Worm (Caenorhabditis elegans): ENCODE measurements around the gene cap-2.

Gene cap-2

ce11 chrII:10872541-10872940 is 3.5 kb downstream of the cap-2 start, which contains the start of the genes cyn-4 and copz-1 (continued):
- TF ChIP-seq nhr-27 (tag; optimal IDR thresholded peaks at IDR 0.05), result no peak
- TF ChIP-seq lir-1 (GFP tag; conservative IDR thresholded peaks at IDR 0.05), result no peak
- TF ChIP-seq ztf-22 (GFP tag; optimal IDR thresholded peaks at IDR 0.05), result no peak
- TF ChIP-seq lin-35 (GFP tag; optimal IDR thresholded peaks at IDR 0.05), result peak in 1 of 3 experiments; percentile 60
- no peak for TF ChIP-seq hlh-26 (GFP tag; conservative IDR thresholded peaks at IDR 0.05)
- TF ChIP-seq rec-8 (tag; optimal IDR thresholded peaks at IDR 0.05), result no peak
- 0 out of 2 replicates have a peak, but pooled peaks have one; percentile 14 for TF ChIP-seq egrh-3 (GFP tag; IDR thresholded peaks at IDR 0.05)
- TF ChIP-seq F52B5.7 (tag; optimal IDR thresholded peaks at IDR 0.05), result no peak
- peak; percentile 33 for TF ChIP-seq him-1 (tag; optimal IDR thresholded peaks at IDR 0.05)
- TF ChIP-seq repo-1 (tag; optimal IDR thresholded peaks at IDR 0.05), result no peak
- TF ChIP-seq ets-4 (GFP tag; optimal IDR thresholded peaks at IDR 0.05), result no peak
- peak; percentile 40 for TF ChIP-seq efl-1 (GFP tag; optimal IDR thresholded peaks at IDR 0.05)
- peak; percentile 70 for TF ChIP-seq lsl-1 (GFP tag; optimal IDR thresholded peaks at IDR 0.05)
- peak; percentile 13 for TF ChIP-seq snpc-4 (GFP tag; optimal IDR thresholded peaks at IDR 0.05)
- peak in 3 of 4 experiments; percentile 24 to 51 (median 47) for TF ChIP-seq snpc-4 (tag; optimal IDR thresholded peaks at IDR 0.05)
- TF ChIP-seq aptf-2 (GFP tag; conservative IDR thresholded peaks at IDR 0.05), result peak; percentile 71; the same call in 1 of the 2 replicates
- TF ChIP-seq ceh-58 (GFP tag; IDR thresholded peaks at IDR 0.05), result no peak
- no peak for TF ChIP-seq aptf-3 (GFP tag; IDR thresholded peaks at IDR 0.05)
- no peak for TF ChIP-seq hsf-1 (GFP tag; IDR thresholded peaks at IDR 0.05)
- peak; percentile 66 for TF ChIP-seq ceh-91 (GFP tag; IDR thresholded peaks at IDR 0.05)
- TF ChIP-seq lin-40 (tag; optimal IDR thresholded peaks at IDR 0.05), result peak; percentile 55
- peak; percentile 6 for TF ChIP-seq ztf-18 (tag; optimal IDR thresholded peaks at IDR 0.05)
- no peak for TF ChIP-seq gei-17 (GFP tag; optimal IDR thresholded peaks at IDR 0.05)
- TF ChIP-seq F39B2.1 (GFP tag; IDR thresholded peaks at IDR 0.05), result no peak
- no peak for TF ChIP-seq hrde-1 (tag; optimal IDR thresholded peaks at IDR 0.05; ENCODE audit: borderline replicate concordance)
- TF ChIP-seq unc-62 (GFP tag; optimal IDR thresholded peaks at IDR 0.05), result no peak
- TF ChIP-seq F22D6.2 (tag; optimal IDR thresholded peaks at IDR 0.05), result no peak
- peak; percentile 35 for TF ChIP-seq dpl-1 (GFP tag; optimal IDR thresholded peaks at IDR 0.05)
- peak; percentile 87 for TF ChIP-seq athp-1 (tag; optimal IDR thresholded peaks at IDR 0.05)
- TF ChIP-seq Y67H2A.10 (GFP tag; conservative IDR thresholded peaks at IDR 0.05), result 0 out of 2 replicates have a peak, but pooled peaks have one; percentile 42
- TF ChIP-seq lin-26 (GFP tag; IDR thresholded peaks at IDR 0.05), result no peak

DNA sequence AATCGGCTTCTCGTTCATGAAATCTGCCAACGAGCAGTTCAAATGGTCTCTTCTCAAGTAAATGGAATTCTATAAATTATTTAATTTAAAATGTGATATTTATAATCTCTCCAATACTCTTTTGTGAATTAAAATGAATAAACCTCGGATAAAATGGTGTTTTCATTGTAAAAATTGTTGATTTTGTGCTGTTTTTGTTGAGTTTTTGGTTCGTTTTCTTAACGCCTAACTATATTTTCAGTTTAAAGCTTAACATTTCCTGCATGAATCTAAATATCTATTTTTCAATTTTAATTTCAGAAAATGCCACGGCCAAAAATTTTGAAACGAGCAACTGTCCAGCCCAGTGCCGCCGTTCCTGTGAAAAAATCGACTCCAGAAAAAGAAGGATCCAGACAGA is 4.6 kb downstream of the cap-2 start, which contains the start of gene orc-2:
orc-2 (plus strand) TSS at position 301 of the 400 bp plus-strand sequence.
- TF ChIP-seq cebp-1 (GFP tag; IDR thresholded peaks at IDR 0.05) (no peak), cebp-1 (tag; optimal IDR thresholded peaks at IDR 0.05) (no peak), dpff-1 (tag; optimal IDR thresholded peaks at IDR 0.05) (no peak), snpc-1.1 (tag; optimal IDR thresholded peaks at IDR 0.05; ENCODE audit: insufficient read depth) (no peak), D2030.7 (GFP tag; IDR thresholded peaks at IDR 0.05) (no peak), let-526 (GFP tag; IDR thresholded peaks at IDR 0.05) (no peak), ceh-79 (tag; optimal IDR thresholded peaks at IDR 0.05) (no peak), gei-17 (GFP tag; optimal IDR thresholded peaks at IDR 0.05) (no peak), ceh-40 (GFP tag; IDR thresholded peaks at IDR 0.05) (no peak), F57A8.1 (GFP tag; optimal IDR thresholded peaks at IDR 0.05) (no peak)

Measured in whole organism, young adult.